Worm (Caenorhabditis elegans): ENCODE measurements around the gene elo-2.
A peak's percentile ranks its signal among the peaks of the same experiment; 100 is the strongest.

The elo-2 gene

DNA sequence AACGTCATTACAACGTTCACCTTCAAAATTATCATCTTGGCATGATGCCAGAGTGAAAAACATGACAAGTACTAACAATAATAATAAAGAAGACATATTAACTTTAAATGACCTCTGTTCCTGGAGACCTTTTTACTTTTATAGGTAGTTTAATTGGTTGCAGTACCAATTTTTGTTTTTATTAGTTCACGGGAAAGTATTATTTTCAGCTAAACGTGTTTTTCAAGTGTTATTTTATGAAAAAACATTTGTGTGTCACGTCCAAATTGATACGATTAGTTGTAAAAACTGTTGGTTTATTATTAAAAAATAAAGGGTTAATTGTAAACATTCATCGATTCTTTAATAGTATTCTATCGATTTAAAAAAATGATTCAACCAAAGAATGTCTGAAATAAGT lies 8.5 kb upstream of the elo-2 start, which contains the start of gene grl-24:
Gene grl-24, minus strand, starts transcription at position 101 of the 400 bp plus-strand sequence.
- TF ChIP-seq gei-17 (GFP tag; optimal IDR thresholded peaks at IDR 0.05) (no peak), T26A5.8 (tag; optimal IDR thresholded peaks at IDR 0.05) (no peak), rec-8 (tag; optimal IDR thresholded peaks at IDR 0.05) (no peak), nhr-80 (tag; optimal IDR thresholded peaks at IDR 0.05) (no peak), pbrm-1 (GFP tag; IDR thresholded peaks at IDR 0.05) (no peak), ceh-100 (GFP tag; IDR thresholded peaks at IDR 0.05) (no peak), Y53F4B.3 (GFP tag; IDR thresholded peaks at IDR 0.05) (no peak), F10E7.11 (tag; optimal IDR thresholded peaks at IDR 0.05) (no peak), madf-6 (GFP tag; IDR thresholded peaks at IDR 0.05) (no peak), dox-1 (GFP tag; IDR thresholded peaks at IDR 0.05) (no peak), ekl-4 (GFP tag; IDR thresholded peaks at IDR 0.05) (no peak), F39B2.1 (GFP tag; IDR thresholded peaks at IDR 0.05) (no peak), bed-1 (GFP tag; IDR thresholded peaks at IDR 0.05) (no peak), him-1 (tag; optimal IDR thresholded peaks at IDR 0.05) (no peak)

DNA sequence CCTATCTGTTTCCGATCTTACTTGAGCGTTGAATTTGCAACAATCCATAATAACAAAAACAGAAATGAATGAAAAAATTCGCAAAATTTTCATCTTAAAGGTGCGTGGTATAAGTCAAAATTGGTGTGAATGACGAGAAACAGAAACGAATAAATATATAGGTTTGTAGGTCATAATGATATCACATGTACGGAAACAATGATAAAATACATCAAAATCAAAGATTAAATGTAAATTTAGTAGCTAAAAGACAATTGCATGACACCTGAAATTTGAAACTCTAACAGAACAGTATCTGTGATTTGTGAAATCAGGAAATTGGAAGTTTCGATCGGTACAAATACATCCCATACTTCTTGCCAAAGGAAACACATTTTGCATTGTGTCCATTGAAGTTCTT lies 8.0 kb upstream of the elo-2 start, which contains the start of gene F11E6.9:
Gene F11E6.9, minus strand, starts transcription at position 101 of the 400 bp plus-strand sequence.
- TF ChIP-seq efl-1 (GFP tag; optimal IDR thresholded peaks at IDR 0.05) (no peak), K12H6.12 (tag; optimal IDR thresholded peaks at IDR 0.05) (no peak), rpc-1 (optimal IDR thresholded peaks at IDR 0.05) (no peak), rpc-1 (tag; optimal IDR thresholded peaks at IDR 0.05) (no peak), atf-7 (tag; optimal IDR thresholded peaks at IDR 0.05) (no peak), mel-28 (tag; optimal IDR thresholded peaks at IDR 0.05; ENCODE audit: borderline replicate concordance) (no peak), tlf-1 (GFP tag; optimal IDR thresholded peaks at IDR 0.05) (no peak), snpc-3.4 (tag; optimal IDR thresholded peaks at IDR 0.05) (no peak), nfya-1 (tag; optimal IDR thresholded peaks at IDR 0.05; ENCODE audit: borderline replicate concordance, insufficient read depth) (no peak), C17E4.6 (GFP tag; IDR thresholded peaks at IDR 0.05) (no peak), B0035.1 (tag; optimal IDR thresholded peaks at IDR 0.05) (no peak), attf-3 (GFP tag; conservative IDR thresholded peaks at IDR 0.05) (no peak), Y56A3A.18 (GFP tag; IDR thresholded peaks at IDR 0.05) (no peak)

DNA sequence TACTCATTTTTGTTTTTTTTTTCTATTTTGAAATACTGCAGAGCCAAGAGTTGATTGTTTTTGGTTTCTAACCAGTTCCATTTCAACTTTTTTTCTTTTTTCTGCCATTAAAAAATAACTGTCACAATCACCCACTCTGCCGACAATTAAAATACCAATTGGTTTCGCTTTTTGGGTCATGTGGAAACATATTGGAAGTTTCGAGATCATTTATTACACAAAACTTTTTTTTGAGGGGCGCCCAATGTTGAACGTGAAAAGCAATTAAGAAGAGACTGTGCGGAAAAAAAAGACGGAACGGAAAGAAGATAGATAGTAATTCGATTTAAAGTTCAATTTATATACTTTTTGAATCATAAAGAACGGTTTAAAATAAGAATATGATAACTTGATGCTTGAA lies 6.8 kb upstream of the elo-2 start:
- 0 out of 2 replicates have a peak, but pooled peaks have one; percentile 44 for TF ChIP-seq nfyb-1 (GFP tag; IDR thresholded peaks at IDR 0.05)
- TF ChIP-seq ceh-40 (GFP tag; IDR thresholded peaks at IDR 0.05), result no peak
- TF ChIP-seq somi-1 (GFP tag; optimal IDR thresholded peaks at IDR 0.05), result peak; percentile 33
- TF ChIP-seq hsf-1 (GFP tag; IDR thresholded peaks at IDR 0.05), result no peak
- TF ChIP-seq lin-40 (tag; optimal IDR thresholded peaks at IDR 0.05), result peak; percentile 76
- peak; percentile 43 for TF ChIP-seq ztf-26 (tag; optimal IDR thresholded peaks at IDR 0.05)

DNA sequence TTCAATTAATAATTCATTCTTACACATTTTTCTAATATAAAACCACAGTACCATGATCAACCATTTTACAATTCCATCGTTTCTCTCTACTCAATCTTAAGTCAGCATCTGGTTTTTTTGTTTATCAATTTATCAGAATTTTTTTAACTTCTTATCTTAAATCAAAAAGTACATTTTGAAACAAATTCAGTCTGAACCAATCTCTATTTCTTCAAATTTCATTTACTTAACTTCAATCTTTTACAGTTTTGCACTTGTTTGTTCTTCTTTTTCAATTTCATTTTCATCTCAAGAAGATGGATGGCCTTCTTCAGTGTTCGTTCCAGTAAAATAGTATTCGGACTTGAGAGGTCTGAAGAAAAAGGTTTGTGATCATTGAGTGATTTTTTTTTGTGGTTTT lies 5.8 kb upstream of the elo-2 start, which contains the start of gene gba-3:
Gene gba-3, plus strand, starts transcription at position 301 of the 400 bp plus-strand sequence.
- TF ChIP-seq madf-8 (GFP tag; conservative IDR thresholded peaks at IDR 0.05) (no peak), ztf-6 (GFP tag; IDR thresholded peaks at IDR 0.05) (no peak), ceh-58 (GFP tag; IDR thresholded peaks at IDR 0.05) (no peak), mxl-1 (tag; optimal IDR thresholded peaks at IDR 0.05) (no peak), somi-1 (GFP tag; optimal IDR thresholded peaks at IDR 0.05) (no peak), Y79H2A.3 (GFP tag; conservative IDR thresholded peaks at IDR 0.05) (no peak), lin-40 (tag; optimal IDR thresholded peaks at IDR 0.05) (no peak), ama-1 (optimal IDR thresholded peaks at IDR 0.05) (no peak), ama-1 (GFP tag; optimal IDR thresholded peaks at IDR 0.05) (no peak), ZK185.1 (tag; optimal IDR thresholded peaks at IDR 0.05; ENCODE audit: poor library complexity, severe bottlenecking) (no peak), Y95B8A.8 (GFP tag; IDR thresholded peaks at IDR 0.05) (no peak), attf-3 (GFP tag; conservative IDR thresholded peaks at IDR 0.05) (no peak), lir-1 (GFP tag; conservative IDR thresholded peaks at IDR 0.05) (no peak), snpc-3.4 (tag; optimal IDR thresholded peaks at IDR 0.05) (no peak)

Data from whole organism, young adult.